Fruit fly (Drosophila melanogaster) S2 (cell line): Measurements from ENCODE around the gene CG7966.

Source experiments
- CG8478 ChIP-seq: fragments of >200 bp; optimal IDR thresholded peaks from 2 replicates; lab custom pipeline; 2018
- CTCF ChIP-seq, 2 experiments: fragments of >200 bp; optimal IDR thresholded peaks; 2 replicates each; lab custom pipeline; 2018

- TF ChIP-seq CG8478 (no peak), CTCF (optimal IDR thresholded peaks at IDR 0.05; lab: Kevin White, UChicago) (no peak)
These were observed 6.0 kb upstream of the CG7966 start, which contains the start of gene sim for dm6 chr3R:13057121-13057805.
